Worm (Caenorhabditis elegans) whole organism, midembryonic: ENCODE results near the gene pah-1.
A peak's percentile ranks its signal among the peaks of the same experiment; 100 is the strongest.

ENCODE experiments used
- T22C8.4 ChIP-seq: fragments of 200-800 bp; sonication (Bioruptor generic); IDR thresholded peaks from 2 replicates; pipeline ENCODE4 v1.3.6; 2022; ENCODE audit warnings: missing genetic modification characterization, missing compliant biosample characterization
- cog-1 ChIP-seq: sonication (generic microtip); optimal IDR thresholded peaks from 2 replicates; lab custom pipeline; 2016; ENCODE audit warnings: missing genetic modification characterization, missing compliant biosample characterization
- flt-1 ChIP-seq: fragments of 200-800 bp; sonication (Bioruptor generic); IDR thresholded peaks from 2 replicates; pipeline ENCODE4 v1.3.6; 2022; ENCODE audit warnings: missing genetic modification characterization, missing compliant biosample characterization
- klf-2 ChIP-seq: fragments of 200-800 bp; sonication (Bioruptor generic); conservative IDR thresholded peaks from 2 replicates; pipeline ENCODE4 v1.3.6; 2022; ENCODE audit warnings: missing genetic modification reagents, missing genetic modification characterization, missing compliant biosample characterization
- med-1 ChIP-seq: sonication (generic microtip); optimal IDR thresholded peaks from 2 replicates; lab custom pipeline; 2017; ENCODE audit warnings: missing genetic modification characterization, mild to moderate bottlenecking, missing compliant biosample characterization, antibody characterized with exemption, missing genetic modification reagents; ENCODE audit not compliant: insufficient read depth
- ref-1 ChIP-seq: fragments of 200-800 bp; sonication (Bioruptor generic); conservative IDR thresholded peaks from 2 replicates; pipeline ENCODE4 v1.3.6; 2022; ENCODE audit warnings: missing genetic modification reagents, missing genetic modification characterization, missing compliant biosample characterization
- tab-1 ChIP-seq: fragments of 200-800 bp; sonication (Bioruptor generic); IDR thresholded peaks from 2 replicates; pipeline ENCODE4 v1.3.6; 2022; ENCODE audit warnings: missing genetic modification characterization, missing compliant biosample characterization
- ztf-23 ChIP-seq: fragments of 200-800 bp; sonication (Bioruptor generic); IDR thresholded peaks from 2 replicates; pipeline ENCODE4 v1.3.6; 2022; ENCODE audit warnings: missing genetic modification reagents, missing genetic modification characterization, missing compliant biosample characterization
- ztf-29 ChIP-seq: fragments of 200-800 bp; sonication (Bioruptor generic); IDR thresholded peaks from 2 replicates; pipeline ENCODE4 v1.3.6; 2022; ENCODE audit warnings: missing genetic modification reagents, missing genetic modification characterization, missing compliant biosample characterization

pah-1 gene

DNA sequence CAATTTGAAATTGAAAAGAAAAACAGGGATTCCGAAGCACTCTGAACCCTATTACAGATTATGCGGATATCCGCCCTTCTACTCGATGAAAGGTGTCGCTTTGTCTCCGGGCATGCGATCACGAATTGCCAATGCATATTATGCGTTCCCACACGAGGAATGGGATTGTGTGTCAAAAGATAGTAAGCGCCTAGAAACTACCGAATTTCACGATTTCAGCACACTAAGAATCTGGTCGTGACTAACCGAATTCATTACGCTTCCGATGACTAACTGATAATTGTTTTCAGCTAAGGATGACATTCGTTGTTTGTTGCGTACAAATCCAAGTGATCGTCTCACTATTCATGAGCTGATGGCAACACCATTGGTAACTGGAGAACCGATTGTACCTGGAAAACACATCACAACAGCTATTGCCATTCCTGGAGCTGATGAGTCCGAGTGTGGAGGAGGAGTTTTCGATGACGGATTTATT, 20.5 kb downstream of the pah-1 start:
- TF ChIP-seq med-1 (no peak), ztf-29 (no peak), ztf-23 (GFP tag; lab: Robert Waterston, UW) (no peak), klf-2 (GFP tag; lab: Robert Waterston, UW) (no peak), ref-1 (no peak), flt-1 (GFP tag; lab: Robert Waterston, UW) (no peak), cog-1 (no peak), T22C8.4 (GFP tag; lab: Robert Waterston, UW) (no peak), tab-1 (GFP tag; lab: Robert Waterston, UW) (no peak)

DNA sequence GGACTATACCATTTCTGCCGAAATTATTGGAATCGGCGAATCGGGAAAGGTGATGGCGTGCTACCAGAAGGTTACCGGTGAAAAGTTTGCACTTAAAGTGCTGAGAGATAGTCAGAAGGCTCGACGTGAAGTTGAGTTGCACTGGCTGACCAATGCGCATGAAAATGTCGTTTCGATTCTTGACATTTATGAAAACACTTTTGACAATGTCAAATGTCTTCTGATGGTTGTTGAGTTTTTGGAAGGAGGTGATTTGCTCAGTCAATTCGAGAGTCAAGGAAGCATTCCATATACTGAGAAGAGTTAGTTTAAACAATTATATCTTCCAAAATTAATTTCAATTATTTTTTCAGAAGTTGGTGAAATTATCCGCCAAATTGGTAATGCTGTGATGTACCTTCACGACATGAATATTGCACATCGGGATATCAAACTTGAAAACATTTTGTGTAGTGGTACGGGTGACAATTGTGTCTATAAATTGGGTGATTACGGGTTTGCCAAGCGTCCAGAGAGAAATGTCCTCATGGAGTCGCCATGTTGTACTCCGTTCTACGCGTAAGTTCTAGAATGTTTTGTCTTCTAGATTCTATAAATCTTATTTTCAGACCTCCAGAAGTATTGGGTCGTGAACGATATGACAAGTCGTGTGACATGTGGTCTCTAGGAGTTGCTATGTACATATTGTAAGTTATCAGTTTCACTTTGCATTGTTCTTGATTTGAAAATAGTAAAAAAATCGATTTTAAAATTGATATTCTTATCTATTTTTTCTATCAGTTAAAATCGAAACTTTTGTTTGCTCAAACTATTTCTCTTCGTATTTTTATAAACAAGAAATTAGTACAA, 21.1 kb downstream of the pah-1 start:
- no peak for TF ChIP-seq ztf-29
- TF ChIP-seq flt-1 (GFP tag; lab: Robert Waterston, UW): no peak
- no peak for TF ChIP-seq tab-1 (GFP tag; lab: Robert Waterston, UW)
- no peak for TF ChIP-seq ref-1

DNA sequence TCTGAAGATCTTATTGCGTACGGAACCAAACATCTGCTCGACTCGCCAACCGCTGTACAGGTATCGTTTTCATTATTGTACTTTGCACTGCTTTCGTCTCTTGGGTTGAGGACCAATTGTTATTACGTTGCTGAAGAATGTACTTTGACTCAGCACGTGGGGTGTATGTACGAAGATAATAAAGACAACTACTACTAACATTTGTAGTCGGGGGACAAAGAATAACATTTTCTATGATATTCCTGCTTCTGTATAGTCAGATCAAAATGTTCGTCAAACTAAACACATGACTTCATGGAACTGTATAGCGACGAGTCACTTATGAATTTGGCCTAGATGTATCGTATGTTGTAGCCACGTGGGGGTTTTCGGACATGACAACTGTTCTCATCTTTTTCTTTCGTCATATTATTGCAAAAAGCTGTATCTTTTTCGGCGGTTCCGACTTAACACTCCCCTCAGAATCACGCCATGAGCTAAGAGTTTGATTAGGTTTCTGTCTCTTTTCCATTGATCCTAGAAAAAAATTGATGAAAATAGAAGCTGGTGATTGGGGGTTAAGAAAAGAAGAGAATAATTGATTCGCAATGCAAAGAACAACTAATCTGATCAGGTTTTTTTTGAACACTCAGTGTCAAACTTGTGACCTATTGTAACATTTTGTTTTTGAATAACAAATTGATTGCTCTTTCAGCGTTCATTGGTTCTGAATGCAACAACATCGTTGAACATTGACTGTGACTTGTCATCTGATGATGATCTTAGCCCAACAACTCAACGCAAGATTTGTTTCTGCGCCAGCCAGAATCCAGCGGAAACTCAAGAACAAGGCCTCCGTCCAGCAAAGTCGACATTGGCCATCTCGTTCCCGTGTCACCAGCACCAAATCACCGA, 22.0 kb downstream of the pah-1 start:
- TF ChIP-seq ztf-23 (GFP tag; lab: Robert Waterston, UW) (no peak), T22C8.4 (GFP tag; lab: Robert Waterston, UW) (no peak)

DNA sequence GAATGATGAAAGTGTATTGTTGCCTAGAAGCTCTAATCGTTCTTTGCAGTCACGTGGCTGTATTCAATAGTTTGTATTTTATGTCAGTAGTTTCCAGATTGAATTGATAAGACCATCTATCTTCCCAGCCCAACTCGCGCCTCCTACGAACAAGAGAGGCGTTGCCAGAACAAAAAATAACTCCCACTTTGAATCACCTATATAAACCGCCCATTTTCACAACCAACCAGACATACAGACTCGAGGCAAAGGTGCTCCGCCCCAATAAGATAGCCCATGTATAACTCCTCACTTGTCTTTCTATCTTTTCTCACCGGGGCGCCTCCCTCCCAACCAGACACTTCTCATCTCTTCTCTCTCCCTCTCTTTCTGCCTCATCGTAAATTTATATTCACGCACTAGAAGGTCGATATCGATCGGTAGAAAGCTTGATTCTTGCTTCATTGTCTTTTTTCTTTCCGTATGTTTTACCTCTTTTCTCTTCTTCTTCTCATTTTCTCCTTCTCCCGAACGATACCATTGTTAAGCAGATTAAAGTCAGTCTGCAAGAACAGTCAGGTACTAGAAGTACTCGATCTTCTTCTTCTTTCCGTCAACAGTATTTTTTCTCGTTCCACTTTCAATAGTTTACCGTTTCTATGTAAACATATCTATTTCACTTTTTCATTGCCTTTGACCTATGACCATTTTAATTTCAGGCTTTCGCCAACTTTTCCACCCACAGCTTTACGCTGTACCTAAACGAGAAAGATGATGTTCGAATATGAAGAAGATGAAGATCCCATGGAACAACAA, 23.2 kb downstream of the pah-1 start, which contains the start of gene mak-1:
Gene mak-1 (plus strand): TSS at position 693 of the 795 bp plus-strand sequence.
- TF ChIP-seq klf-2 (GFP tag; lab: Robert Waterston, UW): no peak
- 0 out of 2 replicates have a peak, but pooled peaks have one; percentile 22 for TF ChIP-seq T22C8.4 (GFP tag; lab: Robert Waterston, UW)

DNA sequence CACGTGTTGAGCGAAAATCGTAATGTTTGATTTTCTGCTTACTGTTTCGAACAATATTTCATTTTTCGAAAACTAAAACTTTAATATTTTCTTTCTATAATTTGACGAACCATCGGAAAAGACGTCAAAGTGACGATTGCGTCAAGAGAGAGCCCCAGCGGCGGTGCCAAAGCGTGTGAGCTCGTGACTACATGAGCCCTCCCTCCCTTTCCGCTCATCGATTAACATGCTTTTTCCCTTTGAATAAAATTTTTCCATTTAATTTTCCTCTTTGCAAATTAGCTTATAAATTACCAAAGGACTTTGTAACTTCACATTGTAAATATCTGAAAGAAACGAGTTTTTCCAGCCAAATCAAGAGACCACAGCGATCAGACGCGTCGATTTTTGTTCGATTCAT, 23.8 kb downstream of the pah-1 start:
- no peak for TF ChIP-seq klf-2 (GFP tag; lab: Robert Waterston, UW)
- TF ChIP-seq ztf-23 (GFP tag; lab: Robert Waterston, UW): no peak
- TF ChIP-seq tab-1 (GFP tag; lab: Robert Waterston, UW): no peak
- no peak for TF ChIP-seq T22C8.4 (GFP tag; lab: Robert Waterston, UW)
- no peak for TF ChIP-seq ztf-29
- no peak for TF ChIP-seq med-1
- no peak for TF ChIP-seq ref-1
- no peak for TF ChIP-seq flt-1 (GFP tag; lab: Robert Waterston, UW)
- TF ChIP-seq cog-1: no peak

DNA sequence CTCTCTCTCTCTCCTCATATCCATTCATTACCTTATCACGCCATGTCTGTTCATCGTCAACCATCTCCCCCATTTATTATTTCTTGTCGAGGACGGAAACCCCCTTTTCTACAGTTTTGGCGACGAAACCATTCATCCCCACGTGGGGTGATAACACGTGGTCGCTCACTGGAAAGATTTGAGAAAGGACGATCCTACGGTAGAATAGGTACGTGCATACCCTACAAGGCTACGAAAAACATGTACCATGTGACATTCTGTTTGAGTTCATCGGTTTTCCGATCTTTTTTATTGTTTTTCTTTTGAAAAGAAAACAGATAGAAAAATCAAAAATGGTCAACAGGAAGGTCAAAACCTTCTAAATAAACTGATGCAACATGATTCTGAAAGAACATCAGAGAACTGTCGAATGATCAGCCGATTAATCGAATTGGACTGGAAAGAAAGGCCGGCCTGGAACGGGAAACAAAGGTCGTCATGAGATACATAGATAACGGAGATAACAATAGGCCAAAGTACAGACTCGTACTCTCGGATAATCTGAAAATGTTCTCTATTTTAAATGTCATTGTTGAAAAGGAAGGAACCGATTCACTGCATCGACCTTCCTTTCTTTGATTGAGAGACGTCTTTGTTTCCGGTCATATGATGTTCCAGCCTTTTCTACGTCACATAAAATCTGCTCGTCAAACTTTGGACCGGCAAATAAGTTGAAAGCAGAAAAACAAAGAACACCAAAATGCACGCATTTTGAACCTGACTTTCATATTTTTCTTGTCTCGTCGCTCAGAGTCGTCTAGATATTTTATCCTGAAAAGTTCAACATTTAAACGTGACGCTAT, 24.6 kb downstream of the pah-1 start:
- no peak for TF ChIP-seq tab-1 (GFP tag; lab: Robert Waterston, UW)
- no peak for TF ChIP-seq med-1
- TF ChIP-seq klf-2 (GFP tag; lab: Robert Waterston, UW): no peak
- TF ChIP-seq ztf-29: no peak
- TF ChIP-seq cog-1: no peak
- no peak for TF ChIP-seq ref-1
- no peak for TF ChIP-seq ztf-23 (GFP tag; lab: Robert Waterston, UW)
- TF ChIP-seq flt-1 (GFP tag; lab: Robert Waterston, UW): no peak
- no peak for TF ChIP-seq T22C8.4 (GFP tag; lab: Robert Waterston, UW)

DNA sequence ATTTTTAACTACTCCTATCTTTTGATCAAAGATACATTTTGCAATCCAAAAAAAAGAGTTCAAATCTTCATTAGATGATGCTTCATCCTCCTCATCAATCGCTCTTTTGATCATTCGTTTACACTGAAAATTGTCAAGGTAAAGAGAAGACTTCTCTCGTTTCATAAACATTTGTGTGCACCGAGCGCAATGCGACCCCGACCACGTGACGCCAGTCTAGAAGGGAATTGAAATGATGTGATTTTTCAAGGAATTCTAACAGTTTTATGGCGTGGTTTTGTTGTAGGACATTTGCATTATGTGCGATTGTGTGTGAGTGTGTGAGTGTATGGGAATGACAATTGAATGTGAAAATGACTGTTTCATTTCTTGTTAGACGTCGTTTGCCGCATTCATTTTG, 25.5 kb downstream of the pah-1 start:
- TF ChIP-seq cog-1 (no peak), ztf-29 (no peak), klf-2 (GFP tag; lab: Robert Waterston, UW) (no peak), ref-1 (no peak), flt-1 (GFP tag; lab: Robert Waterston, UW) (no peak), med-1 (no peak), tab-1 (GFP tag; lab: Robert Waterston, UW) (no peak), T22C8.4 (GFP tag; lab: Robert Waterston, UW) (no peak), ztf-23 (GFP tag; lab: Robert Waterston, UW) (no peak)

DNA sequence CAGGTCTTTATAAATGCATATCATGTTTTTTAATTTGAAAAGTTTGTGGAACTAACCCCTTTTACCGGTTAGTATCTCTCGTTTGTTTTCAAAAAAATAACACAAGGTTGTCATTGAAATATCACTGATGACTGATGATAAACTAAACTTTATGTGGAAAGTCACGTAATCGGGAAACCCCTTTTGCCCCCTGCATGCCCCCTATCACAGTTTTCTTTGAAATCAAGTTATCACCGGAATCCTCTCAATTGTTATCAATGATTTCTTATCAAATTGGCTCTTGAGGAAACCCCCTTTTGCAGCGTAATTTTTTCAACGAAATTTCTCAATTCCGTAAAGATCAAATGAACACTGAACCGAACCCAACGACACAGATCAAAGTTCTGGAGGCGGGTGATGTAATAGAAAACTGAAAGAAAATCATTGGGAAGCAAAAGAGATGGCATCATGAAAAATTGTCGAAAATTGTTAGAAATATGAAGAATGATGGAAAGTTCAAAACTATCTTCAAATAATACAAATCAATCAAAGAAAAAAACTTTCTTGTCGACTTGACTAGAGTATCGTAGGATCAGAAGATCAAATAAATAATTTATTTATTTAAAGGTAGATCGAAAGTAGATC, 26.4 kb downstream of the pah-1 start:
- TF ChIP-seq ztf-23 (GFP tag; lab: Robert Waterston, UW): no peak

DNA sequence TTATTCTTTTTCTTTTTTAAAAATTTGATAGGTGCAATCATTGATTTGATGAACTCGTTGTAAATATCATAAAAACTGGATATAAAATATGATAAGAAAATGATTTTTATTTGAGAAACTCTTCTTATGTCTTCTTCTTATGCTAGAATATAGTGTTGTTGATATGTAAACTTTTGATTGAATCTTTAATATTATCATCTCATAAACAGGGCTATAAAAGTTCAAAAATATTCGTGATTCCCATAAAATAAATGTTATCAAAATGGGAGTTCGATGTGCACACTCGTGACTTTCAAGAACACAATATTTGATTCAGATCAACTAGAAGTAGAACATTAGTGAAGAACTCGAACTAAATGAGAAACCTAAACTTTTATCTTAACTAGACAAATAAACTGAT, 27.8 kb downstream of the pah-1 start:
- no peak for TF ChIP-seq ztf-29
- no peak for TF ChIP-seq klf-2 (GFP tag; lab: Robert Waterston, UW)
- no peak for TF ChIP-seq ztf-23 (GFP tag; lab: Robert Waterston, UW)
- no peak for TF ChIP-seq flt-1 (GFP tag; lab: Robert Waterston, UW)
- TF ChIP-seq med-1: no peak
- no peak for TF ChIP-seq T22C8.4 (GFP tag; lab: Robert Waterston, UW)
- no peak for TF ChIP-seq ref-1
- no peak for TF ChIP-seq tab-1 (GFP tag; lab: Robert Waterston, UW)
- TF ChIP-seq cog-1: no peak
